Fruit fly (Drosophila melanogaster): ENCODE data around the gene MED11.

The MED11 gene

dm6 chr3L:18745647-18746046 is at the start of gene MED11 (continued):
- TF ChIP-seq CG13624 (GFP tag; optimal IDR thresholded peaks at IDR 0.05) (no peak), CG10654 (GFP tag; optimal IDR thresholded peaks at IDR 0.05) (no peak), cwo (GFP tag; optimal IDR thresholded peaks at IDR 0.05) (no peak), CG13123 (GFP tag; optimal IDR thresholded peaks at IDR 0.05) (no peak), ranshi (GFP tag; IDR thresholded peaks at IDR 0.05) (no peak), CG13287 (GFP tag; IDR thresholded peaks at IDR 0.05; ENCODE audit: partially characterized antibody) (peak; percentile 41; the same call in 1 of the 2 replicates), vvl (GFP tag; IDR thresholded peaks at IDR 0.05) (no peak), Side (GFP tag; optimal IDR thresholded peaks at IDR 0.05) (no peak), CG3838 (GFP tag; optimal IDR thresholded peaks at IDR 0.05) (no peak), NfI (GFP tag; optimal IDR thresholded peaks at IDR 0.05) (no peak), hb (GFP tag; IDR thresholded peaks at IDR 0.05; ENCODE audit: partially characterized antibody) (no peak), BEAF-32 (GFP tag; optimal IDR thresholded peaks at IDR 0.05) (peak; percentile 34), CG1603 (tag; optimal IDR thresholded peaks at IDR 0.05) (peak; percentile 8), CG30020 (tag; optimal IDR thresholded peaks at IDR 0.05) (peak; percentile 48), dm (GFP tag; optimal IDR thresholded peaks at IDR 0.05) (no peak), Sry-β (GFP tag; optimal IDR thresholded peaks at IDR 0.05) (no peak), CG12391 (tag; optimal IDR thresholded peaks at IDR 0.05) (no peak), fu2 (GFP tag; optimal IDR thresholded peaks at IDR 0.05) (no peak), ftz-f1 (GFP tag; optimal IDR thresholded peaks at IDR 0.05) (no peak), dmrt11E (tag; optimal IDR thresholded peaks at IDR 0.05) (no peak), Nf-YB (GFP tag; optimal IDR thresholded peaks at IDR 0.05) (no peak), vnd (GFP tag; IDR thresholded peaks at IDR 0.05; ENCODE audit: partially characterized antibody) (no peak), CG3163 (GFP tag; optimal IDR thresholded peaks at IDR 0.05) (no peak), row (GFP tag; IDR thresholded peaks at IDR 0.05) (peak; percentile 57; the same call in 2 of the 3 replicates), CG5180 (GFP tag; optimal IDR thresholded peaks at IDR 0.05) (no peak), gce (GFP tag; IDR thresholded peaks at IDR 0.05) (no peak), MESR4 (GFP tag; optimal IDR thresholded peaks at IDR 0.05) (peak; percentile 2), ttk (GFP tag; IDR thresholded peaks at IDR 0.05) (no peak), Ptx1 (GFP tag; IDR thresholded peaks at IDR 0.05) (no peak), Max (GFP tag; optimal IDR thresholded peaks at IDR 0.05) (no peak), pfk (GFP tag; optimal IDR thresholded peaks at IDR 0.05) (no peak), CG8478 (optimal IDR thresholded peaks at IDR 0.05) (no peak), CG3065 (GFP tag; optimal IDR thresholded peaks at IDR 0.05) (no peak), CG6175 (GFP tag; IDR thresholded peaks at IDR 0.05) (no peak), trem (tag; optimal IDR thresholded peaks at IDR 0.05) (no peak), CG1233 (GFP tag; optimal IDR thresholded peaks at IDR 0.05) (no peak), NC2β (GFP tag; optimal IDR thresholded peaks at IDR 0.05) (no peak), sob (GFP tag; IDR thresholded peaks at IDR 0.05) (no peak), Ssrp (tag; optimal IDR thresholded peaks at IDR 0.05) (no peak), CG16863 (GFP tag; optimal IDR thresholded peaks at IDR 0.05) (no peak), onecut (GFP tag; IDR thresholded peaks at IDR 0.05) (no peak), psq (GFP tag; optimal IDR thresholded peaks at IDR 0.05) (no peak), ci (GFP tag; IDR thresholded peaks at IDR 0.05) (no peak), CG32767 (GFP tag; IDR thresholded peaks at IDR 0.05) (no peak), CG7839 (tag; optimal IDR thresholded peaks at IDR 0.05) (no peak), fd64A (GFP tag; optimal IDR thresholded peaks at IDR 0.05) (no peak), CG8944 (GFP tag; optimal IDR thresholded peaks at IDR 0.05) (no peak), CG4617 (GFP tag; optimal IDR thresholded peaks at IDR 0.05; ENCODE audit: borderline replicate concordance) (peak; percentile 22), CG14441 (GFP tag; IDR thresholded peaks at IDR 0.05) (no peak), Optix (GFP tag; IDR thresholded peaks at IDR 0.05) (no peak), Poxn (GFP tag; IDR thresholded peaks at IDR 0.05) (no peak), CG7987 (GFP tag; optimal IDR thresholded peaks at IDR 0.05) (no peak)
